Fruit fly (Drosophila melanogaster): ENCODE data around the gene Trc8.
A peak's percentile ranks its signal among the peaks of the same experiment; 100 is the strongest.

The Trc8 gene

DNA sequence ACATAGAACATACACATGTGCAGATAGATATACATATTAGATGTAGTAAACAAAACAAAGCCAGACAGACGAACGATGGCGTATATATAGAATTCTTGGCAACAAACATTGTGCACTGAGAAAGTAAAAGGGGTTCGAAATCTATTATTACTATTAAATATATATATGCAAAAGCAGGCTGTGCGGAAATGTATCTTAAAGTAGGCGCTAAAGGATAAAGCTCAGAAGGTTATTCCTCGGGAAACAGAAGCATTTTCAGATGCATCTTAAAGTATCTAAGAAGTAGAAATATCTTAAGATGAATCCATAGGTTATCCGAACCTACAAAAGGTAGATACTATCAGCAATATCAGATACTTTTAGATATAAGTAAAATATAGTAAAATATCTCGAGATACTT lies 7.8 kb downstream of the Trc8 start (continued):
- TF ChIP-seq Ssrp (tag; optimal IDR thresholded peaks at IDR 0.05) (no peak), HLHmδ (GFP tag; optimal IDR thresholded peaks at IDR 0.05) (no peak), fru (optimal IDR thresholded peaks at IDR 0.05) (no peak), bbx (GFP tag; IDR thresholded peaks at IDR 0.05; ENCODE audit: partially characterized antibody) (no peak), Sox102F (GFP tag; optimal IDR thresholded peaks at IDR 0.05) (peak; percentile 32), z (GFP tag; IDR thresholded peaks at IDR 0.05) (no peak), grau (tag; optimal IDR thresholded peaks at IDR 0.05) (peak; percentile 22), CG17361 (GFP tag; IDR thresholded peaks at IDR 0.05) (peak; percentile 47; the same call in 1 of the 3 replicates), CG4424 (GFP tag; optimal IDR thresholded peaks at IDR 0.05) (peak; percentile 12), kah (GFP tag; optimal IDR thresholded peaks at IDR 0.05) (no peak), dmrt99B (tag; optimal IDR thresholded peaks at IDR 0.05) (no peak), sna (GFP tag; IDR thresholded peaks at IDR 0.05; ENCODE audit: partially characterized antibody) (no peak), gt (GFP tag; IDR thresholded peaks at IDR 0.05) (no peak), inv (GFP tag; IDR thresholded peaks at IDR 0.05; ENCODE audit: partially characterized antibody) (no peak), cas (GFP tag; IDR thresholded peaks at IDR 0.05) (no peak), MTF-1 (GFP tag; optimal IDR thresholded peaks at IDR 0.05; ENCODE audit: borderline replicate concordance) (no peak), CG6683 (GFP tag; optimal IDR thresholded peaks at IDR 0.05) (no peak), CG10431 (GFP tag; optimal IDR thresholded peaks at IDR 0.05) (no peak), CG10462 (GFP tag; optimal IDR thresholded peaks at IDR 0.05) (no peak), Sry-β (GFP tag; optimal IDR thresholded peaks at IDR 0.05) (no peak), MBD-R2 (GFP tag; IDR thresholded peaks at IDR 0.05) (no peak), NfI (GFP tag; optimal IDR thresholded peaks at IDR 0.05) (no peak), CG6689 (GFP tag; IDR thresholded peaks at IDR 0.05) (no peak), CG34224 (GFP tag; IDR thresholded peaks at IDR 0.05; ENCODE audit: partially characterized antibody) (no peak), Ravus (GFP tag; IDR thresholded peaks at IDR 0.05) (no peak), CG12104 (GFP tag; optimal IDR thresholded peaks at IDR 0.05) (no peak), D19A (tag; optimal IDR thresholded peaks at IDR 0.05) (no peak), HLH54F (GFP tag; optimal IDR thresholded peaks at IDR 0.05) (no peak), Xrp1 (GFP tag; IDR thresholded peaks at IDR 0.05) (peak; percentile 38; the same call in 1 of the 2 replicates), chm (GFP tag; IDR thresholded peaks at IDR 0.05) (no peak), seq (GFP tag; IDR thresholded peaks at IDR 0.05) (no peak), CG13424 (tag; optimal IDR thresholded peaks at IDR 0.05) (peak; percentile 29), ttk (GFP tag; IDR thresholded peaks at IDR 0.05) (no peak), NK7.1 (GFP tag; optimal IDR thresholded peaks at IDR 0.05) (no peak), odd (GFP tag; optimal IDR thresholded peaks at IDR 0.05) (no peak), CG16815 (GFP tag; optimal IDR thresholded peaks at IDR 0.05) (no peak), CG9876 (GFP tag; optimal IDR thresholded peaks at IDR 0.05) (no peak), Meics (GFP tag; optimal IDR thresholded peaks at IDR 0.05) (no peak), h (optimal IDR thresholded peaks at IDR 0.05) (no peak), maf-S (GFP tag; optimal IDR thresholded peaks at IDR 0.05) (no peak), chif (GFP tag; optimal IDR thresholded peaks at IDR 0.05) (no peak), CG9797 (GFP tag; optimal IDR thresholded peaks at IDR 0.05) (no peak), bcd (GFP tag; optimal IDR thresholded peaks at IDR 0.05) (peak; percentile 20), gem (tag; optimal IDR thresholded peaks at IDR 0.05) (no peak), croc (GFP tag; conservative IDR thresholded peaks at IDR 0.05) (no peak), CG1602 (GFP tag; optimal IDR thresholded peaks at IDR 0.05) (no peak), oc (tag; optimal IDR thresholded peaks at IDR 0.05) (no peak), CG7357 (GFP tag; IDR thresholded peaks at IDR 0.05) (no peak)
